Worm (Caenorhabditis elegans): ENCODE results near the gene col-146.

ce11 chrV:9615725-9616124, 14.0 kb upstream of the col-146 start, which contains the start of gene pqn-63:
- no peak for TF ChIP-seq flt-1 (GFP tag; IDR thresholded peaks at IDR 0.05)
- TF ChIP-seq ztf-29 (GFP tag; IDR thresholded peaks at IDR 0.05), result no peak
- no peak for TF ChIP-seq T22C8.4 (GFP tag; IDR thresholded peaks at IDR 0.05)
